Worm (Caenorhabditis elegans): ENCODE results near the gene uvs-1.

ce11 chrV:7786639-7787038, 17.4 kb downstream of the uvs-1 start:
- TF ChIP-seq lsy-2 (tag; optimal IDR thresholded peaks at IDR 0.05) (no peak), lin-39 (tag; optimal IDR thresholded peaks at IDR 0.05) (no peak), ama-1 (optimal IDR thresholded peaks at IDR 0.05) (no peak), snpc-4 (tag; optimal IDR thresholded peaks at IDR 0.05) (no peak), unc-39 (tag; optimal IDR thresholded peaks at IDR 0.05) (no peak), mdl-1 (tag; optimal IDR thresholded peaks at IDR 0.05) (no peak), ztf-11 (tag; optimal IDR thresholded peaks at IDR 0.05) (no peak), lin-13 (GFP tag; optimal IDR thresholded peaks at IDR 0.05) (no peak), ZK546.5 (tag; optimal IDR thresholded peaks at IDR 0.05) (no peak), dmd-4 (tag; optimal IDR thresholded peaks at IDR 0.05) (no peak), alr-1 (tag; optimal IDR thresholded peaks at IDR 0.05) (no peak), ztf-1 (GFP tag; conservative IDR thresholded peaks at IDR 0.05) (no peak)
